Worm (Caenorhabditis elegans): ENCODE results near the gene K02H11.4.

ce11 chrV:1499140-1499539 lies 31.9 kb downstream of the K02H11.4 start, which contains the start of gene sru-27:
- no peak for TF ChIP-seq sem-4 (tag; optimal IDR thresholded peaks at IDR 0.05)
- TF ChIP-seq ztf-11 (tag; optimal IDR thresholded peaks at IDR 0.05): no peak

All from whole organism, L2 larva.